Worm (Caenorhabditis elegans) whole organism, L3 larva: Measurements from ENCODE around the gene F45D11.14.

Source experiments
- aly-2 ChIP-seq: fragments of 150-350 bp; optimal IDR thresholded peaks from 2 replicates; lab custom pipeline; 2014; ENCODE audit warnings: missing biosample characterization, missing genetic modification characterization
- eor-1 ChIP-seq, 2 experiments: fragments of 150-350 bp; optimal IDR thresholded peaks; 2 replicates each; lab custom pipeline; 2014 to 2018; ENCODE audit warnings: missing biosample characterization in 2 of 2, missing genetic modification characterization in 2 of 2
- lin-15B ChIP-seq: fragments of 150-350 bp; optimal IDR thresholded peaks from 2 replicates; lab custom pipeline; 2014; ENCODE audit warnings: missing biosample characterization, missing genetic modification characterization
- lin-39 ChIP-seq: fragments of 150-350 bp; optimal IDR thresholded peaks from 2 replicates; lab custom pipeline; 2018; ENCODE audit warnings: missing biosample characterization, missing genetic modification reagents, missing genetic modification characterization
- mdl-1 ChIP-seq: fragments of 150-350 bp; optimal IDR thresholded peaks from 2 replicates; lab custom pipeline; 2014; ENCODE audit warnings: missing biosample characterization, missing genetic modification characterization

ce11 chrII:979135-979534 lies 27.1 kb downstream of the F45D11.14 start, which contains the start of the genes fbxc-17 and fbxc-15:
- TF ChIP-seq aly-2 (tag; lab: Kevin White, UChicago) (no peak), eor-1 (tag; optimal IDR thresholded peaks at IDR 0.05; lab: Kevin White, UChicago) (no peak), lin-15B (no peak), mdl-1 (tag; lab: Kevin White, UChicago) (no peak), lin-39 (tag; lab: Kevin White, UChicago) (no peak)
